Worm (Caenorhabditis elegans) whole organism, late embryonic: ENCODE measurements around the gene sqv-2.

Source experiments
- gmeb-2 ChIP-seq: sonication (generic microtip); optimal IDR thresholded peaks from 2 replicates; lab custom pipeline; 2016; ENCODE audit warnings: missing genetic modification characterization, inconsistent platforms, missing compliant biosample characterization
- pha-4 ChIP-seq: fragments of 150-350 bp; optimal IDR thresholded peaks from 2 replicates; lab custom pipeline; 2018; ENCODE audit warnings: missing biosample characterization, missing genetic modification reagents, missing genetic modification characterization

ce11 chrII:2913505-2913904 lies 19.3 kb upstream of the sqv-2 start, which contains the start of gene ubc-15:
- TF ChIP-seq pha-4 (tag; lab: Kevin White, UChicago): no peak
- no peak for TF ChIP-seq gmeb-2
